Worm (Caenorhabditis elegans) whole organism, mixed stage, embryonic: Measurements from ENCODE around the gene gon-1.

Experiments used
- drap-1 ChIP-seq: fragments of 200-800 bp; sonication (Bioruptor generic); optimal IDR thresholded peaks from 3 replicates; lab custom pipeline; 2018; ENCODE audit warnings: mild to moderate bottlenecking, missing genetic modification characterization, missing compliant biosample characterization
- elt-1 ChIP-seq: sonication (generic microtip); optimal IDR thresholded peaks from 2 replicates; lab custom pipeline; 2017; ENCODE audit warnings: missing genetic modification characterization, mild to moderate bottlenecking, missing compliant biosample characterization, antibody characterized with exemption, moderate library complexity, borderline replicate concordance; ENCODE audit not compliant: insufficient read depth
- elt-3 ChIP-seq: fragments of 150-350 bp; optimal IDR thresholded peaks from 2 replicates; lab custom pipeline; 2014; ENCODE audit warnings: missing biosample characterization, missing genetic modification characterization
- ham-2 ChIP-seq: fragments of 200-800 bp; sonication (Bioruptor generic); optimal IDR thresholded peaks from 2 replicates; lab custom pipeline; 2018; ENCODE audit warnings: mild to moderate bottlenecking, missing genetic modification characterization, missing compliant biosample characterization
- nhr-237 ChIP-seq: fragments of 150-350 bp; optimal IDR thresholded peaks from 2 replicates; lab custom pipeline; 2014; ENCODE audit warnings: missing biosample characterization, missing genetic modification characterization
- unc-62 ChIP-seq: fragments of 150-350 bp; optimal IDR thresholded peaks from 2 replicates; lab custom pipeline; 2014; ENCODE audit warnings: missing biosample characterization, missing genetic modification reagents, missing genetic modification characterization
- zip-8 ChIP-seq: fragments of 150-350 bp; optimal IDR thresholded peaks from 2 replicates; lab custom pipeline; 2014; ENCODE audit warnings: missing biosample characterization, missing genetic modification characterization

ce11 chrIV:9920426-9920825 is 32.8 kb downstream of the gon-1 start:
- TF ChIP-seq unc-62 (no peak), drap-1 (GFP tag; lab: Kevin White, UChicago) (no peak), elt-3 (tag; lab: Kevin White, UChicago) (no peak), nhr-237 (no peak), elt-1 (tag; lab: Kevin White, UChicago) (no peak), ham-2 (no peak), zip-8 (tag; lab: Kevin White, UChicago) (no peak)
